Fruit fly (Drosophila melanogaster) whole organism, embryonic: ENCODE results near the gene Ugt305A1.
A peak's percentile ranks its signal among the peaks of the same experiment; 100 is the strongest.

Source experiments
- Adf1 ChIP-seq: fragments of 200-800 bp; sonication (Bioruptor generic); IDR thresholded peaks from 2 replicates; pipeline ENCODE4 v1.3.6; 2022; ENCODE audit warnings: missing biosample characterization, missing genetic modification characterization
- Atf6 ChIP-seq: fragments of 200-800 bp; sonication (Bioruptor generic); IDR thresholded peaks from 2 replicates; pipeline ENCODE4 v1.3.6; 2022; ENCODE audit warnings: missing biosample characterization, missing genetic modification characterization
- B-H1 ChIP-seq: fragments of 200-800 bp; sonication (Bioruptor generic); IDR thresholded peaks from 3 replicates; pipeline ENCODE4 v1.3.6; 2022; ENCODE audit warnings: missing biosample characterization, missing genetic modification characterization
- CG1024 ChIP-seq: fragments of 200-800 bp; sonication (Bioruptor generic); IDR thresholded peaks from 2 replicates; pipeline ENCODE4 v1.3.6; 2022; ENCODE audit warnings: missing biosample characterization, missing genetic modification characterization
- CG10543 ChIP-seq: fragments of 200-800 bp; sonication (Bioruptor generic); optimal IDR thresholded peaks from 3 replicates; lab custom pipeline; 2017; ENCODE audit warnings: missing biosample characterization, mild to moderate bottlenecking, missing genetic modification characterization, moderate library complexity
- CG11456 ChIP-seq: fragments of 200-800 bp; sonication (Bioruptor generic); IDR thresholded peaks from 3 replicates; pipeline ENCODE4 v1.3.6; 2022; ENCODE audit warnings: missing biosample characterization, missing genetic modification characterization
- CG13287 ChIP-seq: fragments of 200-800 bp; sonication (Bioruptor generic); IDR thresholded peaks from 2 replicates; pipeline ENCODE4 v1.3.6; 2022; ENCODE audit warnings: missing biosample characterization, missing genetic modification characterization; ENCODE audit not compliant: partially characterized antibody
- CG13624 ChIP-seq: fragments of 200-800 bp; sonication (Bioruptor generic); optimal IDR thresholded peaks from 2 replicates; lab custom pipeline; 2016; ENCODE audit warnings: missing biosample characterization, missing genetic modification characterization
- CG13775 ChIP-seq: fragments of 200-800 bp; sonication (Bioruptor generic); optimal IDR thresholded peaks from 3 replicates; lab custom pipeline; 2017; ENCODE audit warnings: missing biosample characterization, mild to moderate bottlenecking, missing genetic modification characterization
- CG14441 ChIP-seq: fragments of 200-800 bp; sonication (Bioruptor generic); IDR thresholded peaks from 2 replicates; pipeline ENCODE4 v1.3.6; 2022; ENCODE audit warnings: missing biosample characterization, missing genetic modification characterization
- CG15011 ChIP-seq: fragments of 200-800 bp; sonication (Bioruptor generic); optimal IDR thresholded peaks from 3 replicates; lab custom pipeline; 2018; ENCODE audit warnings: missing biosample characterization, mild to moderate bottlenecking, missing genetic modification characterization
- CG1529 ChIP-seq: fragments of 200-800 bp; sonication (Bioruptor generic); optimal IDR thresholded peaks from 3 replicates; lab custom pipeline; 2018; ENCODE audit warnings: missing biosample characterization, missing genetic modification characterization
- CG17328 ChIP-seq: fragments of 200-800 bp; sonication (Bioruptor generic); IDR thresholded peaks from 2 replicates; pipeline ENCODE4 v1.3.6; 2022; ENCODE audit warnings: missing biosample characterization, missing genetic modification characterization
- CG17829 ChIP-seq: fragments of 200-800 bp; optimal IDR thresholded peaks from 2 replicates; lab custom pipeline; 2019; ENCODE audit warnings: missing biosample characterization, mild to moderate bottlenecking, missing genetic modification characterization, moderate library complexity
- CG2199 ChIP-seq: fragments of 200-800 bp; sonication (Bioruptor generic); IDR thresholded peaks from 3 replicates; pipeline ENCODE4 v1.3.6; 2022; ENCODE audit warnings: missing biosample characterization, missing genetic modification characterization
- CG31365 ChIP-seq: fragments of 200-800 bp; sonication (Bioruptor generic); optimal IDR thresholded peaks from 2 replicates; lab custom pipeline; 2018; ENCODE audit warnings: missing biosample characterization, mild to moderate bottlenecking, missing genetic modification characterization
- CG31441 ChIP-seq: fragments of 200-800 bp; sonication (Bioruptor generic); IDR thresholded peaks from 2 replicates; pipeline ENCODE4 v1.3.6; 2022; ENCODE audit warnings: missing biosample characterization, missing genetic modification characterization
- CG33557 ChIP-seq: fragments of 200-800 bp; sonication (Bioruptor generic); optimal IDR thresholded peaks from 2 replicates; lab custom pipeline; 2019; ENCODE audit warnings: missing biosample characterization, mild to moderate bottlenecking, missing genetic modification characterization, moderate library complexity
- CG34376 ChIP-seq: fragments of 200-800 bp; sonication (Bioruptor generic); optimal IDR thresholded peaks from 2 replicates; lab custom pipeline; 2018; ENCODE audit warnings: missing biosample characterization, mild to moderate bottlenecking, missing genetic modification characterization
- CG3847 ChIP-seq: fragments of 200-800 bp; sonication (Bioruptor generic); IDR thresholded peaks from 2 replicates; pipeline ENCODE4 v1.3.6; 2022; ENCODE audit warnings: missing biosample characterization, missing genetic modification characterization
- CG6813 ChIP-seq: fragments of 200-800 bp; sonication (Bioruptor generic); optimal IDR thresholded peaks from 2 replicates; lab custom pipeline; 2017; ENCODE audit warnings: missing biosample characterization, missing genetic modification characterization, mild to moderate bottlenecking, moderate library complexity, missing genetic modification reagents
- CG8944 ChIP-seq: fragments of 200-800 bp; sonication (Bioruptor generic); optimal IDR thresholded peaks from 3 replicates; lab custom pipeline; 2016; ENCODE audit warnings: missing biosample characterization, missing genetic modification characterization
- CG9876 ChIP-seq: fragments of 200-800 bp; sonication (Bioruptor generic); optimal IDR thresholded peaks from 2 replicates; lab custom pipeline; 2016; ENCODE audit warnings: missing biosample characterization, missing genetic modification characterization
- CTCF ChIP-seq: fragments of 200-800 bp; sonication (Bioruptor generic); optimal IDR thresholded peaks from 2 replicates; lab custom pipeline; 2017; ENCODE audit warnings: missing biosample characterization, mild to moderate bottlenecking, missing genetic modification characterization, moderate library complexity
- Dp ChIP-seq: fragments of 200-800 bp; sonication (Bioruptor generic); optimal IDR thresholded peaks from 2 replicates; lab custom pipeline; 2018; ENCODE audit warnings: missing biosample characterization, mild to moderate bottlenecking, missing genetic modification characterization, moderate library complexity
- Dref ChIP-seq: fragments of 200-800 bp; sonication (Bioruptor generic); IDR thresholded peaks from 2 replicates; pipeline ENCODE4 v1.3.6; 2022; ENCODE audit warnings: missing biosample characterization, missing genetic modification characterization
- Gug ChIP-seq: fragments of 200-800 bp; sonication (Bioruptor generic); IDR thresholded peaks from 4 replicates; pipeline ENCODE4 v1.3.6; 2022; ENCODE audit warnings: missing biosample characterization, missing genetic modification characterization
- HmgD ChIP-seq: fragments of 200-800 bp; sonication (Bioruptor generic); optimal IDR thresholded peaks from 3 replicates; lab custom pipeline; 2016; ENCODE audit warnings: missing biosample characterization, missing genetic modification characterization
- Hr51 ChIP-seq, 2 experiments: fragments of 200-800 bp; sonication (Bioruptor generic); optimal IDR thresholded peaks; 2 replicates in 1 of 2; 3 replicates in 1 of 2; lab custom pipeline; 2016 to 2018; ENCODE audit warnings: missing biosample characterization in 2 of 2, missing genetic modification characterization in 2 of 2, mild to moderate bottlenecking in 1 of 2, moderate library complexity in 1 of 2
- Jarid2 ChIP-seq: fragments of 200-800 bp; sonication (Bioruptor generic); optimal IDR thresholded peaks from 3 replicates; lab custom pipeline; 2017; ENCODE audit warnings: mild to moderate bottlenecking, missing biosample characterization, missing genetic modification reagents, missing genetic modification characterization
- Lpt ChIP-seq: fragments of >200 bp; optimal IDR thresholded peaks from 2 replicates; lab custom pipeline; 2018; ENCODE audit warnings: missing biosample characterization, missing genetic modification characterization
- Opbp ChIP-seq: fragments of 200-800 bp; sonication (Bioruptor generic); IDR thresholded peaks from 3 replicates; pipeline ENCODE4 v1.3.6; 2022; ENCODE audit warnings: missing biosample characterization, missing genetic modification characterization; ENCODE audit not compliant: partially characterized antibody
- Ptx1 ChIP-seq: fragments of 200-800 bp; sonication (Bioruptor generic); IDR thresholded peaks from 2 replicates; pipeline ENCODE4 v1.3.6; 2022; ENCODE audit warnings: missing biosample characterization, missing genetic modification characterization
- abd-A ChIP-seq: fragments of 200-800 bp; sonication (Bioruptor generic); optimal IDR thresholded peaks from 3 replicates; lab custom pipeline; 2019; ENCODE audit warnings: missing biosample characterization, mild to moderate bottlenecking, missing genetic modification characterization, moderate library complexity
- ac ChIP-seq: fragments of 200-800 bp; sonication (Bioruptor generic); optimal IDR thresholded peaks from 3 replicates; lab custom pipeline; 2017; ENCODE audit warnings: missing biosample characterization, mild to moderate bottlenecking, missing genetic modification characterization
- ato ChIP-seq: fragments of 200-800 bp; sonication (Bioruptor generic); IDR thresholded peaks from 2 replicates; pipeline ENCODE4 v1.3.6; 2022; ENCODE audit warnings: missing biosample characterization, missing genetic modification characterization; ENCODE audit not compliant: partially characterized antibody
- az2 ChIP-seq: fragments of 200-800 bp; sonication (Bioruptor generic); optimal IDR thresholded peaks from 3 replicates; lab custom pipeline; 2016; ENCODE audit warnings: missing biosample characterization, missing genetic modification characterization
- cad ChIP-seq: fragments of >200 bp; optimal IDR thresholded peaks from 2 replicates; lab custom pipeline; 2017; ENCODE audit warnings: missing biosample characterization, missing genetic modification characterization
- cg ChIP-seq: fragments of 200-800 bp; sonication (Bioruptor generic); optimal IDR thresholded peaks from 3 replicates; lab custom pipeline; 2019; ENCODE audit warnings: missing biosample characterization, mild to moderate bottlenecking, missing genetic modification characterization, moderate library complexity
- crol ChIP-seq: fragments of 200-800 bp; sonication (Bioruptor generic); IDR thresholded peaks from 2 replicates; pipeline ENCODE4 v1.3.6; 2022; ENCODE audit warnings: missing biosample characterization, missing genetic modification characterization
- disco-r ChIP-seq: fragments of 200-800 bp; sonication (Bioruptor generic); optimal IDR thresholded peaks from 2 replicates; lab custom pipeline; 2016; ENCODE audit warnings: missing biosample characterization, missing genetic modification characterization
- dmrt99B ChIP-seq: fragments of 200-800 bp; sonication (Bioruptor generic); optimal IDR thresholded peaks from 2 replicates; lab custom pipeline; 2018; ENCODE audit warnings: missing biosample characterization, mild to moderate bottlenecking, missing genetic modification characterization, moderate library complexity
- esg ChIP-seq: fragments of 200-800 bp; sonication (Bioruptor generic); conservative IDR thresholded peaks from 2 replicates; pipeline ENCODE4 v1.3.6; 2022; ENCODE audit warnings: missing biosample characterization, missing genetic modification characterization
- hth ChIP-seq: fragments of >200 bp; optimal IDR thresholded peaks from 2 replicates; lab custom pipeline; 2017; ENCODE audit warnings: inconsistent platforms
- jumu ChIP-seq: fragments of 200-800 bp; sonication (Bioruptor generic); optimal IDR thresholded peaks from 3 replicates; lab custom pipeline; 2016; ENCODE audit warnings: missing biosample characterization, missing genetic modification characterization
- mirr ChIP-seq: fragments of 200-800 bp; sonication (Bioruptor generic); optimal IDR thresholded peaks from 3 replicates; lab custom pipeline; 2018; ENCODE audit warnings: missing biosample characterization, mild to moderate bottlenecking, missing genetic modification characterization
- run ChIP-seq: fragments of 200-800 bp; sonication (Bioruptor generic); optimal IDR thresholded peaks from 3 replicates; lab custom pipeline; 2018; ENCODE audit warnings: missing biosample characterization, mild to moderate bottlenecking, missing genetic modification characterization
- sd ChIP-seq: fragments of 200-800 bp; sonication (Bioruptor generic); optimal IDR thresholded peaks from 3 replicates; lab custom pipeline; 2018; ENCODE audit warnings: missing biosample characterization, mild to moderate bottlenecking, missing genetic modification characterization, moderate library complexity
- stwl ChIP-seq: fragments of 200-800 bp; sonication (Bioruptor generic); optimal IDR thresholded peaks from 3 replicates; lab custom pipeline; 2018; ENCODE audit warnings: missing biosample characterization, mild to moderate bottlenecking, missing genetic modification characterization, moderate library complexity
- tup ChIP-seq: fragments of 200-800 bp; sonication (Bioruptor generic); optimal IDR thresholded peaks from 2 replicates; lab custom pipeline; 2016; ENCODE audit warnings: missing biosample characterization, mild to moderate bottlenecking, missing genetic modification characterization, moderate library complexity
- usp ChIP-seq: fragments of >200 bp; optimal IDR thresholded peaks from 2 replicates; lab custom pipeline; 2017; ENCODE audit warnings: missing biosample characterization, missing genetic modification characterization

The Ugt305A1 gene

dm6 chr3L:4040247-4040925, 19.2 kb upstream of the Ugt305A1 start, which contains the start of the genes CG11593 and Rcd5 (continued):
- peak; percentile 30 for TF ChIP-seq jumu (GFP tag; lab: Kevin White, UChicago)
- TF ChIP-seq Jarid2: no peak
- peak; percentile 62 for TF ChIP-seq Atf6 (GFP tag; lab: Robert Waterston, UW)
- TF ChIP-seq tup (GFP tag; lab: Kevin White, UChicago): peak; percentile 38
- peak; percentile 20; the same call in 1 of the 2 replicates for TF ChIP-seq crol (GFP tag; lab: Robert Waterston, UW)
- TF ChIP-seq CG17328 (GFP tag; lab: Robert Waterston, UW): peak; percentile 45; the same call in 1 of the 2 replicates
- peak; percentile 91 for TF ChIP-seq Ptx1 (GFP tag; lab: Robert Waterston, UW)
- TF ChIP-seq run: no peak
- no peak for TF ChIP-seq HmgD (GFP tag; lab: Kevin White, UChicago)
- 0 out of 2 replicates have a peak, but pooled peaks have one; percentile 31 for TF ChIP-seq Dref (GFP tag; lab: Robert Waterston, UW)
- no peak for TF ChIP-seq CG33557
- TF ChIP-seq abd-A (tag; lab: Kevin White, UChicago): no peak
- no peak for TF ChIP-seq Opbp (GFP tag; lab: Robert Waterston, UW)
- peak; percentile 57 for TF ChIP-seq az2 (GFP tag; lab: Kevin White, UChicago)
- TF ChIP-seq hth: no peak
- peak; percentile 95 for TF ChIP-seq CG3847 (GFP tag; lab: Robert Waterston, UW)
- TF ChIP-seq Dp (GFP tag; lab: Kevin White, UChicago): peak; percentile 39
- TF ChIP-seq CG17829 (tag; lab: Kevin White, UChicago): peak; percentile 79
- peak; percentile 86 for TF ChIP-seq CG11456 (GFP tag; lab: Robert Waterston, UW)
- peak; percentile 50 for TF ChIP-seq CTCF (GFP tag; lab: Kevin White, UChicago)
- TF ChIP-seq B-H1 (GFP tag; lab: Robert Waterston, UW): peak; percentile 65
- no peak for TF ChIP-seq CG31365 (tag; lab: Kevin White, UChicago)
- TF ChIP-seq CG8944 (GFP tag; lab: Kevin White, UChicago): peak; percentile 6
- TF ChIP-seq CG13624 (GFP tag; lab: Kevin White, UChicago): no peak
- TF ChIP-seq CG13775 (GFP tag; lab: Kevin White, UChicago): peak; percentile 84
- no peak for TF ChIP-seq cad (GFP tag; lab: Kevin White, UChicago)
- TF ChIP-seq stwl: peak; percentile 79
- no peak for TF ChIP-seq CG31441 (GFP tag; lab: Robert Waterston, UW)
- 0 out of 3 replicates have a peak, but pooled peaks have one; percentile 56 for TF ChIP-seq CG2199 (GFP tag; lab: Robert Waterston, UW)
- TF ChIP-seq CG13287 (GFP tag; lab: Robert Waterston, UW): peak; percentile 38
- no peak for TF ChIP-seq sd (tag; lab: Kevin White, UChicago)
- peak; percentile 85 for TF ChIP-seq Gug
- peak; percentile 81 for TF ChIP-seq esg (GFP tag; lab: Robert Waterston, UW)
- no peak for TF ChIP-seq CG6813 (GFP tag; lab: Kevin White, UChicago)
- TF ChIP-seq CG15011: no peak
- TF ChIP-seq mirr (GFP tag; lab: Kevin White, UChicago): no peak
- peak; percentile 72 for TF ChIP-seq cg (GFP tag; lab: Kevin White, UChicago)
- no peak for TF ChIP-seq CG1529 (GFP tag; lab: Kevin White, UChicago)
- TF ChIP-seq CG9876 (GFP tag; lab: Kevin White, UChicago): no peak
- no peak for TF ChIP-seq dmrt99B
- no peak for TF ChIP-seq ac (GFP tag; lab: Kevin White, UChicago)
- no peak for TF ChIP-seq usp
- peak; percentile 85 for TF ChIP-seq CG14441 (GFP tag; lab: Robert Waterston, UW)
- no peak for TF ChIP-seq ato (GFP tag; lab: Robert Waterston, UW)
- TF ChIP-seq CG34376 (GFP tag; lab: Kevin White, UChicago): peak; percentile 8
- TF ChIP-seq CG1024 (GFP tag; lab: Robert Waterston, UW): no peak
- TF ChIP-seq Adf1 (GFP tag; lab: Robert Waterston, UW): peak; percentile 49
- no peak for TF ChIP-seq CG10543 (GFP tag; lab: Kevin White, UChicago)
- peak in 1 of 2 experiments; percentile 39 for TF ChIP-seq Hr51 (GFP tag; optimal IDR thresholded peaks at IDR 0.05; lab: Kevin White, UChicago)
- no peak for TF ChIP-seq Lpt (GFP tag; lab: Kevin White, UChicago)
- TF ChIP-seq disco-r: no peak
